Worm (Caenorhabditis elegans): ENCODE results near the gene F25D1.8.

- TF ChIP-seq pha-4 (GFP tag; IDR thresholded peaks at IDR 0.05) (no peak), pha-4 (tag; optimal IDR thresholded peaks at IDR 0.05) (no peak), egl-27 (tag; optimal IDR thresholded peaks at IDR 0.05) (no peak)
Measured at ce11 chrV:10574197-10574596, 35.0 kb downstream of the F25D1.8 start.

Measured in whole organism, L4 larva.